Fruit fly (Drosophila melanogaster) whole organism, embryonic: ENCODE results near the gene stg.

ENCODE experiments used
- B-H2 ChIP-seq: fragments of 200-800 bp; sonication (Bioruptor generic); optimal IDR thresholded peaks from 2 replicates; lab custom pipeline; 2018; ENCODE audit warnings: missing biosample characterization, mild to moderate bottlenecking, missing genetic modification characterization
- BEAF-32 ChIP-seq: fragments of 200-800 bp; sonication (Bioruptor generic); optimal IDR thresholded peaks from 3 replicates; lab custom pipeline; 2017; ENCODE audit warnings: missing biosample characterization, missing genetic modification characterization, mild to moderate bottlenecking, moderate library complexity, missing genetic modification reagents
- Bteb2 ChIP-seq: fragments of 200-800 bp; sonication (Bioruptor generic); optimal IDR thresholded peaks from 2 replicates; lab custom pipeline; 2016; ENCODE audit warnings: missing biosample characterization, missing genetic modification characterization
- CG10959 ChIP-seq: fragments of 200-800 bp; sonication (Bioruptor generic); IDR thresholded peaks from 2 replicates; pipeline ENCODE4 v1.3.6; 2022; ENCODE audit warnings: missing biosample characterization, missing genetic modification characterization
- CG12155 ChIP-seq: fragments of 200-800 bp; sonication (Bioruptor generic); optimal IDR thresholded peaks from 3 replicates; lab custom pipeline; 2016; ENCODE audit warnings: missing biosample characterization, missing genetic modification characterization
- CG12219 ChIP-seq: fragments of 200-800 bp; sonication (Bioruptor generic); optimal IDR thresholded peaks from 3 replicates; lab custom pipeline; 2018; ENCODE audit warnings: missing biosample characterization, mild to moderate bottlenecking, missing genetic modification characterization
- CG12391 ChIP-seq: fragments of 200-800 bp; sonication (Bioruptor generic); optimal IDR thresholded peaks from 3 replicates; lab custom pipeline; 2018; ENCODE audit warnings: missing biosample characterization, mild to moderate bottlenecking, missing genetic modification characterization, moderate library complexity
- CG12769 ChIP-seq: fragments of 200-800 bp; sonication (Bioruptor generic); optimal IDR thresholded peaks from 2 replicates; lab custom pipeline; 2019; ENCODE audit warnings: missing biosample characterization, mild to moderate bottlenecking, missing genetic modification characterization, moderate library complexity
- CG13287 ChIP-seq: fragments of 200-800 bp; sonication (Bioruptor generic); IDR thresholded peaks from 2 replicates; pipeline ENCODE4 v1.3.6; 2022; ENCODE audit warnings: missing biosample characterization, missing genetic modification characterization; ENCODE audit not compliant: partially characterized antibody
- CG13894 ChIP-seq: fragments of 200-800 bp; sonication (Bioruptor generic); optimal IDR thresholded peaks from 3 replicates; lab custom pipeline; 2018; ENCODE audit warnings: missing biosample characterization, mild to moderate bottlenecking, missing genetic modification characterization, moderate library complexity
- CG15269 ChIP-seq: fragments of 200-800 bp; sonication (Bioruptor generic); optimal IDR thresholded peaks from 2 replicates; lab custom pipeline; 2018; ENCODE audit warnings: missing biosample characterization, mild to moderate bottlenecking, missing genetic modification characterization, moderate library complexity
- CG17359 ChIP-seq: fragments of 200-800 bp; sonication (Bioruptor generic); optimal IDR thresholded peaks from 3 replicates; lab custom pipeline; 2018; ENCODE audit warnings: missing biosample characterization, mild to moderate bottlenecking, missing genetic modification characterization, moderate library complexity
- CG17385 ChIP-seq: fragments of 200-800 bp; sonication (Bioruptor generic); optimal IDR thresholded peaks from 3 replicates; lab custom pipeline; 2018; ENCODE audit warnings: missing biosample characterization, mild to moderate bottlenecking, missing genetic modification characterization
- CG30020 ChIP-seq: fragments of 200-800 bp; optimal IDR thresholded peaks from 2 replicates; lab custom pipeline; 2019; ENCODE audit warnings: missing biosample characterization, mild to moderate bottlenecking, missing genetic modification characterization, moderate library complexity
- CG3163 ChIP-seq: fragments of 200-800 bp; sonication (Bioruptor generic); optimal IDR thresholded peaks from 3 replicates; lab custom pipeline; 2016; ENCODE audit warnings: missing biosample characterization, missing genetic modification characterization
- CG4360 ChIP-seq: fragments of 200-800 bp; sonication (Bioruptor generic); IDR thresholded peaks from 2 replicates; pipeline ENCODE4 v1.3.6; 2022; ENCODE audit warnings: missing biosample characterization, missing genetic modification characterization
- CG6683 ChIP-seq: fragments of 200-800 bp; sonication (Bioruptor generic); optimal IDR thresholded peaks from 2 replicates; lab custom pipeline; 2017; ENCODE audit warnings: missing biosample characterization, mild to moderate bottlenecking, missing genetic modification characterization, missing genetic modification reagents
- CG7786 ChIP-seq: fragments of 200-800 bp; sonication (Bioruptor generic); optimal IDR thresholded peaks from 2 replicates; lab custom pipeline; 2016; ENCODE audit warnings: missing biosample characterization, missing genetic modification characterization
- CG8944 ChIP-seq: fragments of 200-800 bp; sonication (Bioruptor generic); optimal IDR thresholded peaks from 3 replicates; lab custom pipeline; 2016; ENCODE audit warnings: missing biosample characterization, missing genetic modification characterization
- CG9727 ChIP-seq: fragments of 200-800 bp; sonication (Bioruptor generic); optimal IDR thresholded peaks from 3 replicates; lab custom pipeline; 2017; ENCODE audit warnings: missing biosample characterization, mild to moderate bottlenecking, missing genetic modification characterization
- CG9876 ChIP-seq: fragments of 200-800 bp; sonication (Bioruptor generic); optimal IDR thresholded peaks from 2 replicates; lab custom pipeline; 2016; ENCODE audit warnings: missing biosample characterization, missing genetic modification characterization
- CHES-1-like ChIP-seq: fragments of 200-800 bp; sonication (Bioruptor generic); optimal IDR thresholded peaks from 2 replicates; lab custom pipeline; 2016; ENCODE audit warnings: missing biosample characterization, missing genetic modification characterization
- Deaf1 ChIP-seq: fragments of 200-800 bp; optimal IDR thresholded peaks from 3 replicates; lab custom pipeline; 2019; ENCODE audit warnings: missing biosample characterization, mild to moderate bottlenecking, missing genetic modification characterization, moderate library complexity
- Dfd ChIP-seq, 2 experiments: fragments of >200 bp; optimal IDR thresholded peaks; 2 replicates each; lab custom pipeline; 2017; ENCODE audit warnings: missing biosample characterization in 2 of 2, missing genetic modification characterization in 2 of 2
- Drgx ChIP-seq: fragments of 200-800 bp; sonication (Bioruptor generic); IDR thresholded peaks from 2 replicates; pipeline ENCODE4 v1.3.6; 2022; ENCODE audit warnings: missing biosample characterization, missing genetic modification characterization
- Pdp1 ChIP-seq, 2 experiments: fragments of 200-800 bp; sonication (Bioruptor generic); optimal IDR thresholded peaks; 3 replicates each; lab custom pipeline; 2016; ENCODE audit warnings: missing biosample characterization in 2 of 2, missing genetic modification characterization in 2 of 2, mild to moderate bottlenecking in 1 of 2, moderate library complexity in 1 of 2
- Poxn ChIP-seq: fragments of 200-800 bp; sonication (Bioruptor generic); IDR thresholded peaks from 2 replicates; pipeline ENCODE4 v1.3.6; 2022; ENCODE audit warnings: missing biosample characterization, missing genetic modification characterization
- Rx ChIP-seq: fragments of 200-800 bp; sonication (Bioruptor generic); IDR thresholded peaks from 2 replicates; pipeline ENCODE4 v1.3.6; 2022; ENCODE audit warnings: missing biosample characterization, missing genetic modification characterization
- Sry-β ChIP-seq: fragments of 200-800 bp; sonication (Bioruptor generic); optimal IDR thresholded peaks from 2 replicates; lab custom pipeline; 2018; ENCODE audit warnings: missing biosample characterization, mild to moderate bottlenecking, missing genetic modification characterization, moderate library complexity
- Trl ChIP-seq, 3 experiments: fragments of >200 bp in 2 of 3; fragments of 200-800 bp in 1 of 3; sonication (Bioruptor generic) in 1 of 3; optimal IDR thresholded peaks; 2 replicates in 1 of 3; 3 replicates in 2 of 3; lab custom pipeline; 2016 to 2017; ENCODE audit warnings: missing biosample characterization in 1 of 3, missing genetic modification characterization in 1 of 3
- abd-A ChIP-seq: fragments of 200-800 bp; sonication (Bioruptor generic); optimal IDR thresholded peaks from 3 replicates; lab custom pipeline; 2019; ENCODE audit warnings: missing biosample characterization, mild to moderate bottlenecking, missing genetic modification characterization, moderate library complexity
- az2 ChIP-seq: fragments of 200-800 bp; sonication (Bioruptor generic); optimal IDR thresholded peaks from 3 replicates; lab custom pipeline; 2016; ENCODE audit warnings: missing biosample characterization, missing genetic modification characterization
- cad ChIP-seq: fragments of >200 bp; optimal IDR thresholded peaks from 2 replicates; lab custom pipeline; 2017; ENCODE audit warnings: missing biosample characterization, missing genetic modification characterization
- cg ChIP-seq: fragments of 200-800 bp; sonication (Bioruptor generic); optimal IDR thresholded peaks from 3 replicates; lab custom pipeline; 2019; ENCODE audit warnings: missing biosample characterization, mild to moderate bottlenecking, missing genetic modification characterization, moderate library complexity
- crc ChIP-seq: fragments of 200-800 bp; sonication (Bioruptor generic); optimal IDR thresholded peaks from 2 replicates; lab custom pipeline; 2016; ENCODE audit warnings: missing biosample characterization, missing genetic modification characterization
- ewg ChIP-seq: fragments of 200-800 bp; sonication (Bioruptor generic); optimal IDR thresholded peaks from 3 replicates; lab custom pipeline; 2017; ENCODE audit warnings: mild to moderate bottlenecking, missing biosample characterization, missing genetic modification reagents, missing genetic modification characterization
- fd3F ChIP-seq: fragments of 200-800 bp; sonication (Bioruptor generic); optimal IDR thresholded peaks from 2 replicates; lab custom pipeline; 2018; ENCODE audit warnings: missing biosample characterization, mild to moderate bottlenecking, missing genetic modification characterization, moderate library complexity
- gem ChIP-seq: fragments of 200-800 bp; sonication (Bioruptor generic); optimal IDR thresholded peaks from 2 replicates; lab custom pipeline; 2019; ENCODE audit warnings: missing biosample characterization, mild to moderate bottlenecking, missing genetic modification characterization, moderate library complexity
- insv ChIP-seq, 2 experiments: fragments of 200-800 bp; sonication (Bioruptor generic); optimal IDR thresholded peaks; 3 replicates each; lab custom pipeline; 2016 to 2018; ENCODE audit warnings: missing biosample characterization in 2 of 2, missing genetic modification characterization in 2 of 2
- pan ChIP-seq, 4 experiments: fragments of >200 bp in 3 of 4; fragments of 200-800 bp in 1 of 4; sonication (Bioruptor generic) in 1 of 4; optimal IDR thresholded peaks in 3 of 4; IDR thresholded peaks in 1 of 4; 2 replicates each; pipeline versions ENCODE4 v1.3.6 to Lab custom; 2017 to 2022; ENCODE audit warnings: missing biosample characterization in 2 of 4, missing genetic modification characterization in 2 of 4, mixed read lengths in 1 of 4
- ranshi ChIP-seq: fragments of 200-800 bp; sonication (Bioruptor generic); IDR thresholded peaks from 2 replicates; pipeline ENCODE4 v1.3.6; 2022; ENCODE audit warnings: missing biosample characterization, missing genetic modification characterization
- ro ChIP-seq: fragments of 200-800 bp; sonication (Bioruptor generic); IDR thresholded peaks from 2 replicates; pipeline ENCODE4 v1.3.6; 2022; ENCODE audit warnings: missing biosample characterization, missing genetic modification characterization
- salm ChIP-seq: fragments of 200-800 bp; sonication (Bioruptor generic); optimal IDR thresholded peaks from 2 replicates; lab custom pipeline; 2018; ENCODE audit warnings: missing biosample characterization, mild to moderate bottlenecking, missing genetic modification characterization
- scrt ChIP-seq: fragments of 200-800 bp; sonication (Bioruptor generic); optimal IDR thresholded peaks from 2 replicates; lab custom pipeline; 2018; ENCODE audit warnings: missing biosample characterization, mild to moderate bottlenecking, missing genetic modification characterization, moderate library complexity
- shn ChIP-seq: fragments of 200-800 bp; sonication (Bioruptor generic); optimal IDR thresholded peaks from 3 replicates; lab custom pipeline; 2016; ENCODE audit warnings: missing biosample characterization, missing genetic modification characterization
- slp2 ChIP-seq: fragments of 200-800 bp; sonication (Bioruptor generic); optimal IDR thresholded peaks from 2 replicates; lab custom pipeline; 2016; ENCODE audit warnings: missing biosample characterization, missing genetic modification characterization
- sqz ChIP-seq: fragments of 200-800 bp; sonication (Bioruptor generic); optimal IDR thresholded peaks from 3 replicates; lab custom pipeline; 2018; ENCODE audit warnings: missing biosample characterization, mild to moderate bottlenecking, missing genetic modification characterization
- stwl ChIP-seq: fragments of 200-800 bp; sonication (Bioruptor generic); optimal IDR thresholded peaks from 3 replicates; lab custom pipeline; 2018; ENCODE audit warnings: missing biosample characterization, mild to moderate bottlenecking, missing genetic modification characterization, moderate library complexity
- wor ChIP-seq: fragments of 200-800 bp; sonication (Bioruptor generic); IDR thresholded peaks from 2 replicates; pipeline ENCODE4 v1.3.6; 2022; ENCODE audit warnings: missing biosample characterization, missing genetic modification characterization

Gene stg

dm6 chr3R:29214982-29215533 is 40.5 kb downstream of the stg start:
- TF ChIP-seq Dfd (GFP tag; optimal IDR thresholded peaks at IDR 0.05; lab: Kevin White, UChicago) (no peak), Drgx (GFP tag; lab: Robert Waterston, UW) (peak; percentile 70), CG8944 (GFP tag; lab: Kevin White, UChicago) (no peak), CHES-1-like (peak; percentile 16), shn (GFP tag; lab: Kevin White, UChicago) (no peak), CG30020 (tag; lab: Kevin White, UChicago) (no peak), CG12391 (no peak), Sry-β (no peak), Bteb2 (GFP tag; lab: Kevin White, UChicago) (no peak), scrt (GFP tag; lab: Kevin White, UChicago) (no peak), Poxn (GFP tag; lab: Robert Waterston, UW) (no peak), Rx (GFP tag; lab: Robert Waterston, UW) (no peak), ewg (GFP tag; lab: Kevin White, UChicago) (peak; percentile 20), gem (tag; lab: Kevin White, UChicago) (peak; percentile 14), ranshi (GFP tag; lab: Robert Waterston, UW) (no peak), sqz (GFP tag; lab: Kevin White, UChicago) (peak; percentile 64), CG10959 (GFP tag; lab: Robert Waterston, UW) (no peak), B-H2 (GFP tag; lab: Kevin White, UChicago) (no peak), crc (no peak), fd3F (no peak), CG9727 (peak; percentile 7), BEAF-32 (peak; percentile 15), CG9876 (GFP tag; lab: Kevin White, UChicago) (no peak), stwl (tag; lab: Kevin White, UChicago) (peak; percentile 21), CG3163 (GFP tag; lab: Kevin White, UChicago) (peak; percentile 90), Trl (optimal IDR thresholded peaks at IDR 0.05; lab: Kevin White, UChicago) (peak; percentile 73 to 77), Trl (GFP tag; optimal IDR thresholded peaks at IDR 0.05; lab: Kevin White, UChicago) (peak; percentile 8), az2 (GFP tag; lab: Kevin White, UChicago) (no peak), cad (GFP tag; lab: Kevin White, UChicago) (no peak), CG17385 (peak; percentile 63), wor (GFP tag; lab: Robert Waterston, UW) (no peak), ro (GFP tag; lab: Robert Waterston, UW) (no peak), Pdp1 (GFP tag; optimal IDR thresholded peaks at IDR 0.05; lab: Kevin White, UChicago) (peak in 1 of 2 experiments; percentile 46), CG13287 (no peak; the same call in 1 of the 2 replicates), CG4360 (GFP tag; lab: Robert Waterston, UW) (peak; percentile 96), slp2 (GFP tag; lab: Kevin White, UChicago) (no peak), CG12219 (GFP tag; lab: Kevin White, UChicago) (no peak), salm (tag; lab: Kevin White, UChicago) (no peak), pan (optimal IDR thresholded peaks at IDR 0.05; lab: Kevin White, UChicago) (no peak), pan (GFP tag; optimal IDR thresholded peaks at IDR 0.05 in 1 of 2, IDR thresholded peaks at IDR 0.05 in 1 of 2) (peak in 1 of 2 experiments; percentile 25), CG15269 (tag; lab: Kevin White, UChicago) (no peak), CG13894 (no peak), CG6683 (GFP tag; lab: Kevin White, UChicago) (no peak), CG12769 (tag; lab: Kevin White, UChicago) (peak; percentile 58), CG7786 (GFP tag; lab: Kevin White, UChicago) (no peak), abd-A (tag; lab: Kevin White, UChicago) (no peak), CG17359 (tag; lab: Kevin White, UChicago) (peak; percentile 23), insv (GFP tag; optimal IDR thresholded peaks at IDR 0.05; lab: Kevin White, UChicago) (peak in 1 of 2 experiments; percentile 96), Deaf1 (tag; lab: Kevin White, UChicago) (no peak), cg (GFP tag; lab: Kevin White, UChicago) (peak; percentile 62), CG12155 (GFP tag; lab: Kevin White, UChicago) (peak; percentile 18)
